Fruit fly (Drosophila melanogaster): ENCODE data around the gene RpL13A.
A peak's percentile ranks its signal among the peaks of the same experiment; 100 is the strongest.

The RpL13A gene

DNA sequence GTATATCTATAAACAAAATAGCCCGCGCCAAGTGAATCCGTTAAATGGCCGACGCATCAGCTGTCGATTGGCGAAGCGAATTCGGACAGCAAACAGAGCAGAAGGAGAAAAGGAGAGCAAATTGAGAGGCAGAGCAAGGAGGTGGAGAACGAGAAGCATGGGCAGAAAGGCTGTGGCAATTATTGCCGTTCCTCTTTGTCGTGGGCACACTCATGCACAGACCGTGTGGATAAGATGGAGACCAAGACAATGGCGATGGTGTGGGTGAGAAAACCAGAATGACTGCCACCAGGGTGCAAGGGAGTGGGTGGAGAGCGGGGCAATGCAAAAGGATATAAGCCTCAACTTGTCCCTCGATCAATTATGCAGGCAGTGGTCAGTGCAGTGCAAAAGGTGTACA is 13.1 kb upstream of the RpL13A start:
- TF ChIP-seq CG11093 (GFP tag; IDR thresholded peaks at IDR 0.05) (no peak), Med (GFP tag) (peak; percentile 22), nom (GFP tag; optimal IDR thresholded peaks at IDR 0.05) (peak; percentile 40)

DNA sequence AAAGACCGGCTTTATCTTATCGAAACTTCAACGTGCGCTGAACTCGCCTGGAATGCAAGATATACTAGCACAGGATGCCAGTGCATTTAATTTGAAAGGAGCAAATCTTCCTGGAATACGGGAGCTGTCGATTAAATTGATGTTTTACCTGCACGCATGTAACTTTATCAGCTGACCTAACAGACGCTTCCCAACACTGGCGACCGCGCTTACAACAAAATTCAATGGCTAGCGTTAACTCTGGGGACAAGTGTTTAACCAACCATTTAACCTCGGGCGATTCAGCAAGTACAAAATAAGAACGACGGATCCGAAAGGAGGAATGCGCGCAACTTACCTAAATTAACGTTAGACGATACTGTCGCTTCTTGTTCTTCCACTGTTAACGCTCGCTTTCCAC is 12.5 kb upstream of the RpL13A start:
- TF ChIP-seq Pdp1 (GFP tag; optimal IDR thresholded peaks at IDR 0.05) = peak in 1 of 2 experiments; percentile 23
- TF ChIP-seq CG30020 (tag; optimal IDR thresholded peaks at IDR 0.05) = peak; percentile 1
- TF ChIP-seq MBD-R2 (GFP tag; IDR thresholded peaks at IDR 0.05) = peak; percentile 41
- no peak for TF ChIP-seq Dp (GFP tag; optimal IDR thresholded peaks at IDR 0.05)
- peak; percentile 17 for TF ChIP-seq CG12659 (GFP tag; optimal IDR thresholded peaks at IDR 0.05)
- TF ChIP-seq CG6689 (GFP tag; IDR thresholded peaks at IDR 0.05) = no peak
- TF ChIP-seq CG4360 (GFP tag; IDR thresholded peaks at IDR 0.05) = peak; percentile 65
- no peak for TF ChIP-seq CG2889 (GFP tag; IDR thresholded peaks at IDR 0.05)
- peak; percentile 63 for TF ChIP-seq Ets65A (GFP tag)
- TF ChIP-seq CTCF (GFP tag; optimal IDR thresholded peaks at IDR 0.05) = peak; percentile 3
- no peak for TF ChIP-seq CG16813 (GFP tag; IDR thresholded peaks at IDR 0.05; ENCODE audit: partially characterized antibody)
- TF ChIP-seq crp (GFP tag; optimal IDR thresholded peaks at IDR 0.05) = peak in 1 of 2 experiments; percentile 77
- peak; percentile 10 for TF ChIP-seq HHEX (GFP tag; optimal IDR thresholded peaks at IDR 0.05)
- TF ChIP-seq stwl (tag; optimal IDR thresholded peaks at IDR 0.05) = peak; percentile 31
- TF ChIP-seq lola (GFP tag; optimal IDR thresholded peaks at IDR 0.05) = peak in 1 of 3 experiments; percentile 3
- TF ChIP-seq CG17186 (GFP tag; optimal IDR thresholded peaks at IDR 0.05) = peak; percentile 6
- no peak for TF ChIP-seq amos (GFP tag; IDR thresholded peaks at IDR 0.05; ENCODE audit: partially characterized antibody)
- 0 out of 2 replicates have a peak, but pooled peaks have one; percentile 42 for TF ChIP-seq rib (GFP tag; IDR thresholded peaks at IDR 0.05)
- peak; percentile 80 for TF ChIP-seq CG10267 (tag; optimal IDR thresholded peaks at IDR 0.05)
- peak; percentile 69 for TF ChIP-seq Med (GFP tag)

DNA sequence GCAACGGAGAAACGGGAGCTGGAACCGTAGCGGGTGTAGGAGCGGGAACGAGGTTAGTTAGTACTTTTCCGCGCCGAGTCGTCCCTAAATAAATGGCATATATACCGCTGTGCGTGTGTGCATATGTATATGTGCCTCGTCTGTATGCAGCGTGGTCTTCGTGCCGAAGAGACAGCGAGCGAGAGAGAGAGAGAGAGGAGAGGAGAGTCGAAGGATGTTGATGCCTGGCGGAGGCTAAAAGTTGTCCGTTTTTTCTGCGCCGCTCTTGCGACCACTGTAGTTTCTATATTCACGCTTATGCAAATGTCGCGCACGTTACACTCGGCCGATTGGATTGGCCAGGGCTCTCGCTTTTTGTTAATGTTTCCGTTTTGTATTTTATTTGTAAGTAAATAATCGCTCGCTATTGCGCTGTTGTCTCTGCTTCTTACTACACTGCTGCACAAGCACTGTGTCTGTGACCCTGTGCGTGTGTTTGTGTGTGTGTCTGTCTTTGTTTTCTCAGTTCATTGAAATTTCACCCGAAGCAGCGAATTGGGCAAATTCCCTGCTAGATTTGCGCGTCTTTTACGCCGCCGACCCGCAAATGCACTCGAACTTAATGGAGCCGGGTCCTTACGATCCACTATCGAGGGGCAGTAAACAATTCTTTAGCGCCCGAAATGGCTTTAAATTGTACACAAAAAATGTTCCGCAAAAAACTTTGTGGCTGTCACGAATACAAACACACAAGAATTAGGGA is 11.7 kb upstream of the RpL13A start, which contains the start of gene Rga:
TSS of gene Rga (minus strand) at position 741 of the 742 bp plus-strand sequence.
- TF ChIP-seq Deaf1 (tag; optimal IDR thresholded peaks at IDR 0.05) (peak; percentile 83), CG11093 (GFP tag; IDR thresholded peaks at IDR 0.05) (no peak), CG7556 (GFP tag; optimal IDR thresholded peaks at IDR 0.05) (peak; percentile 5), dmrt99B (tag; optimal IDR thresholded peaks at IDR 0.05) (no peak), odd (GFP tag; optimal IDR thresholded peaks at IDR 0.05) (peak; percentile 17), ems (GFP tag; optimal IDR thresholded peaks at IDR 0.05) (no peak), zen2 (GFP tag; IDR thresholded peaks at IDR 0.05; ENCODE audit: partially characterized antibody) (no peak), CG13624 (GFP tag; optimal IDR thresholded peaks at IDR 0.05) (peak; percentile 21), CG9727 (GFP tag; optimal IDR thresholded peaks at IDR 0.05) (peak; percentile 42), Hr78 (GFP tag; optimal IDR thresholded peaks at IDR 0.05) (peak in 1 of 2 experiments; percentile 63), CG2199 (GFP tag; IDR thresholded peaks at IDR 0.05) (no peak), CG9437 (GFP tag; optimal IDR thresholded peaks at IDR 0.05) (peak; percentile 32), CG6854 (GFP tag; optimal IDR thresholded peaks at IDR 0.05) (peak; percentile 6), CG32532 (GFP tag; IDR thresholded peaks at IDR 0.05) (0 out of 2 replicates have a peak, but pooled peaks have one; percentile 16), CG17328 (GFP tag; IDR thresholded peaks at IDR 0.05) (no peak), Taf1 (GFP tag; IDR thresholded peaks at IDR 0.05) (no peak), CG1832 (GFP tag; optimal IDR thresholded peaks at IDR 0.05) (peak; percentile 56), MESR4 (GFP tag; optimal IDR thresholded peaks at IDR 0.05) (peak; percentile 91), pho (GFP tag; optimal IDR thresholded peaks at IDR 0.05) (peak; percentile 5), CG34422 (GFP tag; IDR thresholded peaks at IDR 0.05) (peak; percentile 6; the same call in 1 of the 3 replicates), CG15479 (GFP tag; optimal IDR thresholded peaks at IDR 0.05) (peak; percentile 99), CG11247 (GFP tag; IDR thresholded peaks at IDR 0.05) (no peak), CG17385 (GFP tag; optimal IDR thresholded peaks at IDR 0.05) (peak; percentile 95), cg (GFP tag; optimal IDR thresholded peaks at IDR 0.05) (peak; percentile 94), cato (GFP tag; optimal IDR thresholded peaks at IDR 0.05; ENCODE audit: borderline replicate concordance) (no peak)

Measured in whole organism, embryonic.